Fruit fly (Drosophila melanogaster) whole organism, larva: ENCODE measurements around the gene robl37BC.

ENCODE experiments used
- noc ChIP-seq: fragments of 200-800 bp; sonication (Bioruptor generic); optimal IDR thresholded peaks from 3 replicates; lab custom pipeline; 2019; ENCODE audit warnings: missing biosample characterization, mild to moderate bottlenecking, missing genetic modification characterization, moderate library complexity

Gene robl37BC

dm6 chr2L:19014032-19014880, 3.6 kb downstream of the robl37BC start:
- TF ChIP-seq noc (tag; lab: Kevin White, UChicago) = peak; percentile 23

- no peak for TF ChIP-seq noc (tag; lab: Kevin White, UChicago)
Measured at dm6 chr2L:19014881-19015366, 4.3 kb downstream of the robl37BC start.

dm6 chr2L:19015628-19016027, 5.0 kb downstream of the robl37BC start:
- no peak for TF ChIP-seq noc (tag; lab: Kevin White, UChicago)

dm6 chr2L:19017060-19017459, 6.4 kb downstream of the robl37BC start:
- no peak for TF ChIP-seq noc (tag; lab: Kevin White, UChicago)

- no peak for TF ChIP-seq noc (tag; lab: Kevin White, UChicago)
Measured at dm6 chr2L:19018266-19018665, 7.6 kb downstream of the robl37BC start.

- no peak for TF ChIP-seq noc (tag; lab: Kevin White, UChicago)
Measured at dm6 chr2L:19019160-19019592, 8.5 kb downstream of the robl37BC start.

dm6 chr2L:19019640-19020039, 9.0 kb downstream of the robl37BC start:
- no peak for TF ChIP-seq noc (tag; lab: Kevin White, UChicago)

dm6 chr2L:19021278-19022220, 10.9 kb downstream of the robl37BC start:
- peak; percentile 51 for TF ChIP-seq noc (tag; lab: Kevin White, UChicago)

dm6 chr2L:19022221-19022516, 11.5 kb downstream of the robl37BC start, which contains the start of gene CG15172:
Gene CG15172 (plus strand): TSS chr2L:19022417.
- TF ChIP-seq noc (tag; lab: Kevin White, UChicago) = no peak

- TF ChIP-seq noc (tag; lab: Kevin White, UChicago) = peak; percentile 50
Measured at dm6 chr2L:19023972-19024743, 13.5 kb downstream of the robl37BC start.

dm6 chr2L:19024744-19025059, 14.0 kb downstream of the robl37BC start:
- TF ChIP-seq noc (tag; lab: Kevin White, UChicago) = no peak

dm6 chr2L:19026491-19027197, 16.0 kb downstream of the robl37BC start:
- peak; percentile 45 for TF ChIP-seq noc (tag; lab: Kevin White, UChicago)

dm6 chr2L:19027246-19027886, 16.7 kb downstream of the robl37BC start, which contains the start of gene Sidpn:
Gene Sidpn (plus strand): TSS chr2L:19027710.
- TF ChIP-seq noc (tag; lab: Kevin White, UChicago) = no peak

- no peak for TF ChIP-seq noc (tag; lab: Kevin White, UChicago)
Measured at dm6 chr2L:19033288-19033687, 22.6 kb downstream of the robl37BC start, which contains the start of gene hook. Gene hook (minus strand): TSS chr2L:19033498.
